Worm (Caenorhabditis elegans): Measurements from ENCODE around the gene trp-1.

DNA sequence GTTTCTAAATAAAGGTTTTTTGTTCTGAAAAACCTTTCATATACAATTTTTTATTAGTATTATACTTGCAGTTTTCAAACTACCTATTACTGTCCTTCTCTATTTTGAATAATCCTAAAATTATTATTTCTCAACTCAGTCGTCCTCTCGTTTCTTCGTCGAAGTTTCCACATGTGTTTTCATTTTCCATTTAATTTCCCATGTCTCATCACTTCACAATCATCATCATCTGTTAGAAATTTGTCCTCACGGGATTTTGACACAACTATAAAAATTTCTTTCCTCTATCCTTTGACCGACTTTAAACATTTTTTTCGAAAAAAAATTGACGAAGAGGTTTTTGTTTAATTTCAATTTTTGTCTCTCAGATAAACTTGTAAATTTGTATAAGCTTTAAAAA, 514 bp downstream of the trp-1 start:
- TF ChIP-seq dao-5 (tag; optimal IDR thresholded peaks at IDR 0.05) (no peak), him-1 (tag; optimal IDR thresholded peaks at IDR 0.05) (no peak)
